Fruit fly (Drosophila melanogaster) whole organism, embryonic: ENCODE results near the gene CG8665.
A peak's percentile ranks its signal among the peaks of the same experiment; 100 is the strongest.

ENCODE experiments used
- Antp ChIP-seq: fragments of 200-800 bp; sonication (Bioruptor generic); optimal IDR thresholded peaks from 3 replicates; lab custom pipeline; 2016; ENCODE audit warnings: missing biosample characterization, missing genetic modification characterization
- B-H2 ChIP-seq: fragments of 200-800 bp; sonication (Bioruptor generic); optimal IDR thresholded peaks from 2 replicates; lab custom pipeline; 2018; ENCODE audit warnings: missing biosample characterization, mild to moderate bottlenecking, missing genetic modification characterization
- CG10274 ChIP-seq: fragments of 200-800 bp; sonication (Bioruptor generic); optimal IDR thresholded peaks from 3 replicates; lab custom pipeline; 2017; ENCODE audit warnings: missing biosample characterization, mild to moderate bottlenecking, missing genetic modification characterization
- CG11504 ChIP-seq: fragments of 200-800 bp; sonication (Bioruptor generic); optimal IDR thresholded peaks from 3 replicates; lab custom pipeline; 2019; ENCODE audit warnings: missing biosample characterization, mild to moderate bottlenecking, missing genetic modification characterization, moderate library complexity
- CG13296 ChIP-seq: fragments of 200-800 bp; sonication (Bioruptor generic); optimal IDR thresholded peaks from 3 replicates; lab custom pipeline; 2018; ENCODE audit warnings: missing biosample characterization, mild to moderate bottlenecking, missing genetic modification characterization
- CG13624 ChIP-seq: fragments of 200-800 bp; sonication (Bioruptor generic); optimal IDR thresholded peaks from 2 replicates; lab custom pipeline; 2016; ENCODE audit warnings: missing biosample characterization, missing genetic modification characterization
- CG16863 ChIP-seq: fragments of 200-800 bp; sonication (Bioruptor generic); optimal IDR thresholded peaks from 3 replicates; lab custom pipeline; 2016; ENCODE audit warnings: missing biosample characterization, missing genetic modification characterization
- CG17361 ChIP-seq: fragments of 200-800 bp; sonication (Bioruptor generic); IDR thresholded peaks from 3 replicates; pipeline ENCODE4 v1.3.6; 2022; ENCODE audit warnings: missing biosample characterization, missing genetic modification characterization
- CG18599 ChIP-seq: fragments of 200-800 bp; sonication (Bioruptor generic); optimal IDR thresholded peaks from 3 replicates; lab custom pipeline; 2017; ENCODE audit warnings: missing biosample characterization, missing genetic modification characterization, mild to moderate bottlenecking, moderate library complexity, missing genetic modification reagents
- CG30403 ChIP-seq: fragments of 200-800 bp; sonication (Bioruptor generic); optimal IDR thresholded peaks from 3 replicates; lab custom pipeline; 2016; ENCODE audit warnings: missing biosample characterization, missing genetic modification characterization
- CG31388 ChIP-seq: fragments of 200-800 bp; sonication (Bioruptor generic); optimal IDR thresholded peaks from 2 replicates; lab custom pipeline; 2016; ENCODE audit warnings: missing biosample characterization, missing genetic modification characterization
- CG32767 ChIP-seq: fragments of 200-800 bp; sonication (Bioruptor generic); IDR thresholded peaks from 2 replicates; pipeline ENCODE4 v1.3.6; 2022; ENCODE audit warnings: missing biosample characterization, missing genetic modification characterization
- CG32772 ChIP-seq: fragments of 200-800 bp; sonication (Bioruptor generic); IDR thresholded peaks from 2 replicates; pipeline ENCODE4 v1.3.6; 2022; ENCODE audit warnings: missing biosample characterization, missing genetic modification characterization
- CG34376 ChIP-seq: fragments of 200-800 bp; sonication (Bioruptor generic); optimal IDR thresholded peaks from 2 replicates; lab custom pipeline; 2018; ENCODE audit warnings: missing biosample characterization, mild to moderate bottlenecking, missing genetic modification characterization
- CG4707 ChIP-seq: fragments of 200-800 bp; sonication (Bioruptor generic); optimal IDR thresholded peaks from 2 replicates; lab custom pipeline; 2018; ENCODE audit warnings: missing biosample characterization, mild to moderate bottlenecking, missing genetic modification characterization, moderate library complexity
- CG6254 ChIP-seq: fragments of 200-800 bp; sonication (Bioruptor generic); optimal IDR thresholded peaks from 3 replicates; lab custom pipeline; 2017; ENCODE audit warnings: mild to moderate bottlenecking, missing biosample characterization, missing genetic modification reagents, missing genetic modification characterization
- CG7357 ChIP-seq: fragments of 200-800 bp; sonication (Bioruptor generic); IDR thresholded peaks from 3 replicates; pipeline ENCODE4 v1.3.6; 2022; ENCODE audit warnings: missing biosample characterization, missing genetic modification characterization
- CG9609 ChIP-seq: fragments of 200-800 bp; sonication (Bioruptor generic); optimal IDR thresholded peaks from 3 replicates; lab custom pipeline; 2016; ENCODE audit warnings: missing biosample characterization, missing genetic modification characterization
- D19B ChIP-seq: fragments of 200-800 bp; sonication (Bioruptor generic); optimal IDR thresholded peaks from 2 replicates; lab custom pipeline; 2017; ENCODE audit warnings: missing biosample characterization, mild to moderate bottlenecking, missing genetic modification characterization
- Dfd ChIP-seq, 2 experiments: fragments of >200 bp; optimal IDR thresholded peaks; 2 replicates each; lab custom pipeline; 2017; ENCODE audit warnings: missing biosample characterization in 2 of 2, missing genetic modification characterization in 2 of 2
- Dip3 ChIP-seq: fragments of 200-800 bp; sonication (Bioruptor generic); optimal IDR thresholded peaks from 3 replicates; lab custom pipeline; 2016; ENCODE audit warnings: missing biosample characterization, missing genetic modification characterization
- Ets65A ChIP-seq: fragments of 200-800 bp; sonication (Bioruptor generic); peaks from one replicate; lab custom pipeline; 2016; ENCODE audit warnings: missing biosample characterization, missing genetic modification characterization
- Mrtf ChIP-seq: fragments of 200-800 bp; sonication (Bioruptor generic); IDR thresholded peaks from 3 replicates; pipeline ENCODE4 v1.3.6; 2022; ENCODE audit warnings: missing biosample characterization, missing genetic modification characterization
- Nf-YB ChIP-seq: fragments of 200-800 bp; sonication (Bioruptor generic); optimal IDR thresholded peaks from 3 replicates; lab custom pipeline; 2019; ENCODE audit warnings: missing biosample characterization, mild to moderate bottlenecking, missing genetic modification characterization, moderate library complexity
- Nf-YC ChIP-seq: fragments of 200-800 bp; optimal IDR thresholded peaks from 3 replicates; lab custom pipeline; 2019; ENCODE audit warnings: missing biosample characterization, mild to moderate bottlenecking, missing genetic modification characterization, moderate library complexity
- Optix ChIP-seq: fragments of 200-800 bp; sonication (Bioruptor generic); IDR thresholded peaks from 3 replicates; pipeline ENCODE4 v1.3.6; 2022; ENCODE audit warnings: missing biosample characterization, missing genetic modification characterization
- Spps ChIP-seq: fragments of 200-800 bp; sonication (Bioruptor generic); optimal IDR thresholded peaks from 2 replicates; lab custom pipeline; 2018; ENCODE audit warnings: missing biosample characterization, mild to moderate bottlenecking, missing genetic modification characterization
- Sry-δ ChIP-seq: fragments of 200-800 bp; sonication (Bioruptor generic); optimal IDR thresholded peaks from 2 replicates; lab custom pipeline; 2016; ENCODE audit warnings: missing biosample characterization, missing genetic modification characterization
- bigmax ChIP-seq: fragments of 200-800 bp; sonication (Bioruptor generic); optimal IDR thresholded peaks from 2 replicates; lab custom pipeline; 2018; ENCODE audit warnings: missing biosample characterization, mild to moderate bottlenecking, missing genetic modification characterization
- cg ChIP-seq: fragments of 200-800 bp; sonication (Bioruptor generic); optimal IDR thresholded peaks from 3 replicates; lab custom pipeline; 2019; ENCODE audit warnings: missing biosample characterization, mild to moderate bottlenecking, missing genetic modification characterization, moderate library complexity
- chm ChIP-seq: fragments of 200-800 bp; sonication (Bioruptor generic); IDR thresholded peaks from 2 replicates; pipeline ENCODE4 v1.3.6; 2022; ENCODE audit warnings: missing biosample characterization, missing genetic modification characterization
- ci ChIP-seq: fragments of 200-800 bp; sonication (Bioruptor generic); IDR thresholded peaks from 3 replicates; pipeline ENCODE4 v1.3.6; 2022; ENCODE audit warnings: missing biosample characterization, missing genetic modification characterization
- dan ChIP-seq: fragments of 200-800 bp; sonication (Bioruptor generic); IDR thresholded peaks from 2 replicates; pipeline ENCODE4 v1.3.6; 2022; ENCODE audit warnings: missing biosample characterization, missing genetic modification characterization
- emc ChIP-seq: fragments of 200-800 bp; sonication (Bioruptor generic); optimal IDR thresholded peaks from 2 replicates; lab custom pipeline; 2016; ENCODE audit warnings: missing biosample characterization, missing genetic modification characterization
- esg ChIP-seq: fragments of 200-800 bp; sonication (Bioruptor generic); conservative IDR thresholded peaks from 2 replicates; pipeline ENCODE4 v1.3.6; 2022; ENCODE audit warnings: missing biosample characterization, missing genetic modification characterization
- gsb ChIP-seq: fragments of 200-800 bp; sonication (Bioruptor generic); IDR thresholded peaks from 2 replicates; pipeline ENCODE4 v1.3.6; 2022; ENCODE audit warnings: missing biosample characterization, missing genetic modification characterization
- luna ChIP-seq: fragments of 200-800 bp; sonication (Bioruptor generic); optimal IDR thresholded peaks from 2 replicates; lab custom pipeline; 2016; ENCODE audit warnings: missing biosample characterization, missing genetic modification characterization
- mam ChIP-seq: fragments of 200-800 bp; sonication (Bioruptor generic); optimal IDR thresholded peaks from 3 replicates; lab custom pipeline; 2016; ENCODE audit warnings: missing biosample characterization, missing genetic modification characterization
- p53 ChIP-seq: fragments of 200-800 bp; sonication (Bioruptor generic); optimal IDR thresholded peaks from 2 replicates; lab custom pipeline; 2016; ENCODE audit warnings: missing biosample characterization, missing genetic modification characterization
- pan ChIP-seq, 4 experiments: fragments of >200 bp in 3 of 4; fragments of 200-800 bp in 1 of 4; sonication (Bioruptor generic) in 1 of 4; optimal IDR thresholded peaks in 3 of 4; IDR thresholded peaks in 1 of 4; 2 replicates each; pipeline versions ENCODE4 v1.3.6 to Lab custom; 2017 to 2022; ENCODE audit warnings: missing biosample characterization in 2 of 4, missing genetic modification characterization in 2 of 4, mixed read lengths in 1 of 4
- pnt ChIP-seq: fragments of 200-800 bp; sonication (Bioruptor generic); optimal IDR thresholded peaks from 3 replicates; lab custom pipeline; 2016; ENCODE audit warnings: missing biosample characterization, missing genetic modification characterization
- pros ChIP-seq: fragments of 200-800 bp; sonication (Bioruptor generic); optimal IDR thresholded peaks from 3 replicates; lab custom pipeline; 2019; ENCODE audit warnings: missing biosample characterization, mild to moderate bottlenecking, missing genetic modification characterization, moderate library complexity
- repo ChIP-seq: fragments of 200-800 bp; sonication (Bioruptor generic); optimal IDR thresholded peaks from 2 replicates; lab custom pipeline; 2016; ENCODE audit warnings: missing biosample characterization, missing genetic modification characterization
- schlank ChIP-seq: fragments of 200-800 bp; sonication (Bioruptor generic); optimal IDR thresholded peaks from 2 replicates; lab custom pipeline; 2018; ENCODE audit warnings: missing biosample characterization, mild to moderate bottlenecking, missing genetic modification characterization
- scrt ChIP-seq: fragments of 200-800 bp; sonication (Bioruptor generic); optimal IDR thresholded peaks from 2 replicates; lab custom pipeline; 2018; ENCODE audit warnings: missing biosample characterization, mild to moderate bottlenecking, missing genetic modification characterization, moderate library complexity
- sima ChIP-seq: fragments of 200-800 bp; sonication (Bioruptor generic); optimal IDR thresholded peaks from 2 replicates; lab custom pipeline; 2016; ENCODE audit warnings: missing biosample characterization, missing genetic modification characterization
- sna ChIP-seq: fragments of 200-800 bp; sonication (Bioruptor generic); IDR thresholded peaks from 2 replicates; pipeline ENCODE4 v1.3.6; 2022; ENCODE audit warnings: missing biosample characterization, missing genetic modification characterization; ENCODE audit not compliant: partially characterized antibody
- sob ChIP-seq: fragments of 200-800 bp; sonication (Bioruptor generic); IDR thresholded peaks from 2 replicates; pipeline ENCODE4 v1.3.6; 2022; ENCODE audit warnings: missing biosample characterization, missing genetic modification characterization
- tin ChIP-seq: fragments of 200-800 bp; sonication (Bioruptor generic); optimal IDR thresholded peaks from 3 replicates; lab custom pipeline; 2016; ENCODE audit warnings: missing biosample characterization, missing genetic modification characterization
- tll ChIP-seq, 2 experiments: fragments of 200-800 bp in 1 of 2; fragments of >200 bp in 1 of 2; sonication (Bioruptor generic) in 1 of 2; optimal IDR thresholded peaks; 2 replicates each; lab custom pipeline; 2017 to 2019; ENCODE audit warnings: missing biosample characterization in 2 of 2, missing genetic modification characterization in 2 of 2, mild to moderate bottlenecking in 1 of 2, moderate library complexity in 1 of 2
- z ChIP-seq: fragments of 200-800 bp; sonication (Bioruptor generic); IDR thresholded peaks from 3 replicates; pipeline ENCODE4 v1.3.6; 2022; ENCODE audit warnings: missing biosample characterization, missing genetic modification characterization
- zf30C ChIP-seq: fragments of 200-800 bp; sonication (Bioruptor generic); optimal IDR thresholded peaks from 3 replicates; lab custom pipeline; 2018; ENCODE audit warnings: missing biosample characterization, mild to moderate bottlenecking, missing genetic modification characterization

The CG8665 gene

dm6 chr2L:21330823-21331222 lies 40.2 kb upstream of the CG8665 start (continued):
- TF ChIP-seq CG13296 (GFP tag; lab: Kevin White, UChicago) (no peak), CG11504 (tag; lab: Kevin White, UChicago) (peak; percentile 39), CG13624 (GFP tag; lab: Kevin White, UChicago) (no peak), CG10274 (GFP tag; lab: Kevin White, UChicago) (no peak), Spps (tag; lab: Kevin White, UChicago) (no peak), sna (GFP tag; lab: Robert Waterston, UW) (no peak), CG32767 (GFP tag; lab: Robert Waterston, UW) (no peak), CG6254 (GFP tag; lab: Kevin White, UChicago) (no peak), pan (optimal IDR thresholded peaks at IDR 0.05; lab: Kevin White, UChicago) (no peak), pan (GFP tag; optimal IDR thresholded peaks at IDR 0.05 in 1 of 2, IDR thresholded peaks at IDR 0.05 in 1 of 2) (peak in 1 of 2 experiments; percentile 11), CG18599 (GFP tag; lab: Kevin White, UChicago) (peak; percentile 13), esg (GFP tag; lab: Robert Waterston, UW) (no peak), CG4707 (GFP tag; lab: Kevin White, UChicago) (peak; percentile 68), bigmax (GFP tag; lab: Kevin White, UChicago) (no peak), Antp (GFP tag; lab: Kevin White, UChicago) (no peak), CG32772 (GFP tag; lab: Robert Waterston, UW) (no peak), Optix (GFP tag; lab: Robert Waterston, UW) (no peak), gsb (GFP tag; lab: Robert Waterston, UW) (no peak), tll (GFP tag; optimal IDR thresholded peaks at IDR 0.05; lab: Kevin White, UChicago) (no peak), p53 (no peak), z (GFP tag; lab: Robert Waterston, UW) (peak; percentile 85), Dip3 (GFP tag; lab: Kevin White, UChicago) (no peak), CG30403 (GFP tag; lab: Kevin White, UChicago) (no peak), tin (GFP tag; lab: Kevin White, UChicago) (no peak), luna (GFP tag; lab: Kevin White, UChicago) (no peak), B-H2 (GFP tag; lab: Kevin White, UChicago) (no peak), chm (GFP tag; lab: Robert Waterston, UW) (0 out of 2 replicates have a peak, but pooled peaks have one; percentile 23), sob (GFP tag; lab: Robert Waterston, UW) (peak; percentile 39; the same call in 1 of the 2 replicates), sima (GFP tag; lab: Kevin White, UChicago) (no peak), cg (peak; percentile 32), pros (peak; percentile 69), Sry-δ (GFP tag; lab: Kevin White, UChicago) (no peak), emc (GFP tag; lab: Kevin White, UChicago) (no peak), pnt (no peak), CG7357 (GFP tag; lab: Robert Waterston, UW) (no peak), D19B (GFP tag; lab: Kevin White, UChicago) (peak; percentile 38), ci (GFP tag; lab: Robert Waterston, UW) (peak; percentile 69; the same call in 1 of the 3 replicates), Mrtf (no peak)

dm6 chr2L:21331502-21331901 lies 39.5 kb upstream of the CG8665 start, which contains the start of gene dimm:
TSS of gene dimm (plus strand) at chr2L:21331756.
- no peak for TF ChIP-seq schlank (tag; lab: Kevin White, UChicago)
- no peak for TF ChIP-seq CG7357 (GFP tag; lab: Robert Waterston, UW)
- TF ChIP-seq Nf-YB (GFP tag; lab: Kevin White, UChicago) = peak; percentile 54
- no peak for TF ChIP-seq CG34376 (GFP tag; lab: Kevin White, UChicago)
- TF ChIP-seq Dfd (GFP tag; optimal IDR thresholded peaks at IDR 0.05; lab: Kevin White, UChicago) = no peak
- peak; percentile 93 for TF ChIP-seq z (GFP tag; lab: Robert Waterston, UW)
- peak; percentile 84 for TF ChIP-seq Ets65A (GFP tag; lab: Kevin White, UChicago)
- no peak for TF ChIP-seq mam (GFP tag; lab: Kevin White, UChicago)
- no peak for TF ChIP-seq CG31388 (GFP tag; lab: Kevin White, UChicago)
- TF ChIP-seq CG9609 = no peak
- TF ChIP-seq repo (GFP tag; lab: Kevin White, UChicago) = no peak
- no peak for TF ChIP-seq zf30C
- no peak for TF ChIP-seq dan (GFP tag; lab: Robert Waterston, UW)
- no peak for TF ChIP-seq CG17361 (GFP tag; lab: Robert Waterston, UW)
- peak; percentile 98 for TF ChIP-seq scrt (GFP tag; lab: Kevin White, UChicago)
- peak; percentile 86 for TF ChIP-seq Nf-YC (tag; lab: Kevin White, UChicago)
- no peak for TF ChIP-seq CG16863 (GFP tag; lab: Kevin White, UChicago)
